Fruit fly (Drosophila melanogaster): Measurements from ENCODE around the gene CG17896.

CG17896 gene

DNA sequence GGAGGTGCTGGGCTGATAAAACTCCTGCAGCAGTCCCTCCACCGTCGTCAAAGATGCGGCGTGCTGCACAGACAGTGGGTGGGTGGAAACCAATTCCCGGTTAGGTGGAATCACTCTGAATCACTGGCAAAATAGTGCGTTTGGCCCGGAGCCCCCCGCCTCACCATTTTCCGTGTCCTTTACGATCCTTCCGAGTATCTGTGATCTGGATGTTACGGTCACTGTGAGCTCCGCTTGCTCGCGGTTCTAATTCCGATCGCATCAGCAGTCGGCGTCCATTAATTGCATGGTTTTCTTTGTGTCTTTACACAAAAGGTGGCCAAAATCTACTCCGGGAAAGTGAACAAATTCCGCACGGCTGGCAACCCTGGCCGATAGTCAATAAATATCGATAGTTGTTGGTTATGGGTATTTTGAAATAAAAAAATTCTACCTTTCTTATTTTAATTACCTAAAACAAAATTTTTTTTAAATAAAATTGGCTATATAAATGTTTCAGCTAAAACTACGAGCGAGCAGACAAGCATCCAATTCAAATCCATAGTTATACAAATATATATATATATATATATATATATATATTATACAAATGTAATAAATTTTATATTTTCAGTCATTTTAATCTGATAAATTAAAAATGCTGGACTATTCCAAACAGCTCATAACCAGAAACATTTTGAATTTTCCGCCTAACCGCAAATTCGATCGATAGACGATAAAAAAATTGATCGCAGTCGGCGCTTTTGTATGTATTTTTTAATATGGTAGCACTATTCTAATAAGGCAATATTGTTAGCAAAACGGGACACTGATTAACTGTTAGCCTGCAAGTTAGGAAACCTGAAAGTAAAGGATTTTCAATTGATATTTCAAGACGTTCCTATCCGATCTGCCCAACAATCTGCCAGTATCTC lies 16.8 kb downstream of the CG17896 start, which contains the start of the genes ebo and CG13373 (continued):
- TF ChIP-seq CG13424 (tag; optimal IDR thresholded peaks at IDR 0.05) (peak; percentile 45), CG10565 (GFP tag; optimal IDR thresholded peaks at IDR 0.05) (no peak), Six4 (GFP tag; optimal IDR thresholded peaks at IDR 0.05) (no peak), esg (GFP tag; conservative IDR thresholded peaks at IDR 0.05) (no peak), CG7357 (GFP tag; IDR thresholded peaks at IDR 0.05) (no peak), CG11695 (GFP tag; IDR thresholded peaks at IDR 0.05) (no peak), CrebB (tag; optimal IDR thresholded peaks at IDR 0.05) (no peak), CG31441 (GFP tag; IDR thresholded peaks at IDR 0.05) (no peak), CG12769 (tag; optimal IDR thresholded peaks at IDR 0.05) (no peak), CG15479 (GFP tag; optimal IDR thresholded peaks at IDR 0.05) (no peak), Hr39 (optimal IDR thresholded peaks at IDR 0.05) (no peak), Xbp1 (GFP tag; optimal IDR thresholded peaks at IDR 0.05) (peak; percentile 51), hkb (optimal IDR thresholded peaks at IDR 0.05) (no peak), hkb (GFP tag; IDR thresholded peaks at IDR 0.05) (peak; percentile 45; the same call in 1 of the 2 replicates), tx (GFP tag; optimal IDR thresholded peaks at IDR 0.05) (no peak), CG33557 (GFP tag; optimal IDR thresholded peaks at IDR 0.05) (no peak), CG16779 (GFP tag; IDR thresholded peaks at IDR 0.05) (no peak), dmrt11E (tag; optimal IDR thresholded peaks at IDR 0.05) (peak; percentile 24), CG1024 (GFP tag; IDR thresholded peaks at IDR 0.05) (no peak), CG10321 (GFP tag; IDR thresholded peaks at IDR 0.05) (no peak), Ssrp (tag; optimal IDR thresholded peaks at IDR 0.05) (peak; percentile 34), Asciz (GFP tag; optimal IDR thresholded peaks at IDR 0.05) (no peak), CG12942 (GFP tag; optimal IDR thresholded peaks at IDR 0.05) (no peak), Eip74EF (GFP tag; optimal IDR thresholded peaks at IDR 0.05) (no peak), CG17802 (tag; optimal IDR thresholded peaks at IDR 0.05) (no peak), CG15514 (GFP tag; optimal IDR thresholded peaks at IDR 0.05) (no peak), CG7556 (GFP tag; optimal IDR thresholded peaks at IDR 0.05) (no peak), Scr (GFP tag; IDR thresholded peaks at IDR 0.05; ENCODE audit: partially characterized antibody) (peak; percentile 67), CHES-1-like (GFP tag; optimal IDR thresholded peaks at IDR 0.05) (no peak), CG8944 (GFP tag; optimal IDR thresholded peaks at IDR 0.05) (no peak), CG7839 (tag; optimal IDR thresholded peaks at IDR 0.05) (no peak), Ptx1 (GFP tag; IDR thresholded peaks at IDR 0.05) (no peak; the same call in 1 of the 2 replicates), Antp (GFP tag; optimal IDR thresholded peaks at IDR 0.05) (peak; percentile 12), D19A (tag; optimal IDR thresholded peaks at IDR 0.05) (no peak), H2.0 (GFP tag; IDR thresholded peaks at IDR 0.05) (no peak), caup (GFP tag; optimal IDR thresholded peaks at IDR 0.05; ENCODE audit: severe bottlenecking) (peak; percentile 16), CG8478 (optimal IDR thresholded peaks at IDR 0.05) (no peak), dimm (GFP tag; IDR thresholded peaks at IDR 0.05) (no peak), Dad (GFP tag; optimal IDR thresholded peaks at IDR 0.05) (no peak), CG18764 (GFP tag; optimal IDR thresholded peaks at IDR 0.05) (no peak), ato (GFP tag; IDR thresholded peaks at IDR 0.05; ENCODE audit: partially characterized antibody) (peak; percentile 16; the same call in 1 of the 2 replicates), CG16815 (GFP tag; optimal IDR thresholded peaks at IDR 0.05) (no peak), odd (GFP tag; optimal IDR thresholded peaks at IDR 0.05) (no peak), ac (GFP tag; optimal IDR thresholded peaks at IDR 0.05) (no peak), Jarid2 (GFP tag; optimal IDR thresholded peaks at IDR 0.05) (no peak), Chrac-16 (GFP tag; optimal IDR thresholded peaks at IDR 0.05) (no peak), CG2202 (tag; optimal IDR thresholded peaks at IDR 0.05) (no peak), HLH54F (GFP tag; optimal IDR thresholded peaks at IDR 0.05) (no peak), CG1603 (tag; optimal IDR thresholded peaks at IDR 0.05) (no peak)

All from whole organism, embryonic.